Fruit fly (Drosophila melanogaster): ENCODE data around the gene Sec71.
A peak's percentile ranks its signal among the peaks of the same experiment; 100 is the strongest.

Sec71 gene

dm6 chr2L:13780109-13780947, 13.0 kb upstream of the Sec71 start, which contains the start of the genes CG9008 and p38b (continued):
- TF ChIP-seq CG14710 (tag; optimal IDR thresholded peaks at IDR 0.05) (peak; percentile 85), ap (GFP tag; IDR thresholded peaks at IDR 0.05) (no peak; the same call in 1 of the 2 replicates), Hr3 (GFP tag; optimal IDR thresholded peaks at IDR 0.05) (peak; percentile 84), CG11247 (GFP tag; IDR thresholded peaks at IDR 0.05) (peak; percentile 30; the same call in 1 of the 2 replicates), CG8478 (optimal IDR thresholded peaks at IDR 0.05) (no peak), Dip3 (GFP tag; optimal IDR thresholded peaks at IDR 0.05) (peak; percentile 7), nau (GFP tag; optimal IDR thresholded peaks at IDR 0.05) (no peak), CG17802 (tag; optimal IDR thresholded peaks at IDR 0.05) (no peak), toy (GFP tag; IDR thresholded peaks at IDR 0.05) (0 out of 2 replicates have a peak, but pooled peaks have one; percentile 20), CG2116 (GFP tag; optimal IDR thresholded peaks at IDR 0.05) (peak; percentile 74), br (optimal IDR thresholded peaks at IDR 0.05) (no peak), CG15696 (tag; optimal IDR thresholded peaks at IDR 0.05) (peak; percentile 46), CG2199 (GFP tag; IDR thresholded peaks at IDR 0.05) (0 out of 3 replicates have a peak, but pooled peaks have one; percentile 19), ems (GFP tag; optimal IDR thresholded peaks at IDR 0.05) (no peak), Gsc (GFP tag; IDR thresholded peaks at IDR 0.05) (no peak), CG7271 (tag; optimal IDR thresholded peaks at IDR 0.05) (no peak), CG7987 (GFP tag; optimal IDR thresholded peaks at IDR 0.05) (no peak), ssp (GFP tag; IDR thresholded peaks at IDR 0.05) (peak; percentile 63), HLH54F (GFP tag; optimal IDR thresholded peaks at IDR 0.05) (peak; percentile 44), so (GFP tag; IDR thresholded peaks at IDR 0.05) (peak; percentile 71; the same call in 2 of the 3 replicates), CG13296 (GFP tag; optimal IDR thresholded peaks at IDR 0.05) (peak; percentile 87), CG10654 (GFP tag; optimal IDR thresholded peaks at IDR 0.05) (peak; percentile 46), Sry-δ (GFP tag; optimal IDR thresholded peaks at IDR 0.05) (peak; percentile 37), CG10321 (GFP tag; IDR thresholded peaks at IDR 0.05) (no peak), CG7745 (tag; optimal IDR thresholded peaks at IDR 0.05) (no peak), eve (GFP tag; optimal IDR thresholded peaks at IDR 0.05) (no peak)

- TF ChIP-seq Dll (GFP tag; IDR thresholded peaks at IDR 0.05; ENCODE audit: partially characterized antibody): peak; percentile 65
- TF ChIP-seq unc-4 (GFP tag; IDR thresholded peaks at IDR 0.05; ENCODE audit: partially characterized antibody): peak; percentile 55
- TF ChIP-seq CoRest (tag; optimal IDR thresholded peaks at IDR 0.05): peak; percentile 5
- TF ChIP-seq bigmax (GFP tag; optimal IDR thresholded peaks at IDR 0.05): no peak
- no peak for TF ChIP-seq scrt (GFP tag; optimal IDR thresholded peaks at IDR 0.05)
- TF ChIP-seq CG12155 (GFP tag; optimal IDR thresholded peaks at IDR 0.05): no peak
- TF ChIP-seq hb (GFP tag; IDR thresholded peaks at IDR 0.05; ENCODE audit: partially characterized antibody): peak; percentile 52; the same call in 1 of the 3 replicates
- TF ChIP-seq CG6254 (GFP tag; optimal IDR thresholded peaks at IDR 0.05): no peak
- peak; percentile 11 for TF ChIP-seq inv (GFP tag; IDR thresholded peaks at IDR 0.05; ENCODE audit: partially characterized antibody)
- no peak for TF ChIP-seq CG10209 (GFP tag; optimal IDR thresholded peaks at IDR 0.05)
- TF ChIP-seq CG31224 (GFP tag; IDR thresholded peaks at IDR 0.05): no peak
- no peak for TF ChIP-seq fd64A (GFP tag; optimal IDR thresholded peaks at IDR 0.05)
- TF ChIP-seq B-H1 (GFP tag; IDR thresholded peaks at IDR 0.05): no peak
- peak; percentile 58 for TF ChIP-seq CG13775 (GFP tag; optimal IDR thresholded peaks at IDR 0.05)
- TF ChIP-seq lilli (GFP tag; optimal IDR thresholded peaks at IDR 0.05): peak; percentile 42
- peak; percentile 93 for TF ChIP-seq CG3995 (GFP tag; optimal IDR thresholded peaks at IDR 0.05)
- TF ChIP-seq Kr (GFP tag; optimal IDR thresholded peaks at IDR 0.05): no peak
- TF ChIP-seq trem (tag; optimal IDR thresholded peaks at IDR 0.05): peak; percentile 1
- TF ChIP-seq CG18262 (tag; optimal IDR thresholded peaks at IDR 0.05): peak; percentile 38
- peak; percentile 64 for TF ChIP-seq amos (GFP tag; IDR thresholded peaks at IDR 0.05; ENCODE audit: partially characterized antibody)
- TF ChIP-seq CG9609 (GFP tag; optimal IDR thresholded peaks at IDR 0.05): no peak
- TF ChIP-seq nerfin-1 (tag; optimal IDR thresholded peaks at IDR 0.05): no peak
Observed at dm6 chr2L:13783264-13784154, 9.8 kb upstream of the Sec71 start, which contains the start of gene Eato. Eato (plus strand) TSS chr2L:13784084.

Data from whole organism, embryonic.